Worm (Caenorhabditis elegans): Measurements from ENCODE around the gene pod-1.

Gene pod-1

DNA sequence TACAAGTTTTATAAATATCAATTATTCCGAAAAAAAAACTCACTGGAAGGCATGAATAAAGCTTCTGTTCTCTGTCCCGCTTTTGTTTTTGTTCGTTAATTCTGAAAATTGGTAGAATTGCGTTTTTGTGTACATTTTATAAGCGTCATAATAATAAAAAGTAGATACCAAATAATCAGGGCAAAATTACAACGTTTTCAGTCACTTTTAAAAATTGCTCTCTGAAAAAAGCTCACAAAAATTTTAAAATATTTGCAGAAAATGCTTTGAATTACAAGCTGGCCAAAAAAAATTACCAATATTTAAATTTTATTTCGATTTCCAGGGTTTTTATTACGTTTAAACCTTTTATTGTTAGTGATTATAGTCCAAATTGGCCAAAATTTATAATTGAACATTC lies 31.3 kb upstream of the pod-1 start, which contains the start of gene scav-2:
Gene scav-2, minus strand, starts transcription at position 101 of the 400 bp plus-strand sequence.
- TF ChIP-seq flt-1 (GFP tag; IDR thresholded peaks at IDR 0.05) (no peak), hmbx-1 (tag; optimal IDR thresholded peaks at IDR 0.05) (no peak), B0310.2 (tag; optimal IDR thresholded peaks at IDR 0.05) (no peak), hnd-1 (tag; optimal IDR thresholded peaks at IDR 0.05) (no peak), sea-1 (GFP tag; conservative IDR thresholded peaks at IDR 0.05) (no peak), ceh-36 (tag; optimal IDR thresholded peaks at IDR 0.05) (no peak), hmg-4 (GFP tag; optimal IDR thresholded peaks at IDR 0.05) (no peak), ets-7 (tag; optimal IDR thresholded peaks at IDR 0.05) (no peak), pes-1 (GFP tag; IDR thresholded peaks at IDR 0.05) (no peak), ama-1 (optimal IDR thresholded peaks at IDR 0.05) (no peak), tbx-37 (GFP tag; conservative IDR thresholded peaks at IDR 0.05) (no peak), aly-1 (tag; optimal IDR thresholded peaks at IDR 0.05) (no peak)

DNA sequence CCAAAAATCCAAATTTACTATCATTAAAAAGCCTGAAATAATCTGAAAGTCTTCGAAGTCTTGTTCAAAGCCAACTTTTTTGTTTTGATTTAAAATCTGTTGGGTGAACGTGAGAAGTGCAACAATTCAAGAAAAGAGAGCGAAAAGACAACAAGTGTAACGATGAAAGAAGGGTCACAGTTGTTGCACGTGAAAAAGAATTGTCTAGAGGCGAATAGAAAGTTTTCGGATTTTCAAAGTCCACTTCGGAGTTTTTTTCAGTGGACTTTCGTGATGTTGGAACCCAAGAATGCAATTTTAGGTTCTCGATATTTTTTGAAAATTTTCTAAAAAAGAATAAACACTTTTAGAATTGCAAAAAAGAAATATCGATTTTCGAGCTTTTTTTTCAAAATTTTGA lies 26.0 kb upstream of the pod-1 start:
- no peak for TF ChIP-seq sea-1 (GFP tag; conservative IDR thresholded peaks at IDR 0.05)
- TF ChIP-seq ets-7 (tag; optimal IDR thresholded peaks at IDR 0.05): no peak
- TF ChIP-seq pes-1 (GFP tag; IDR thresholded peaks at IDR 0.05): no peak
- TF ChIP-seq ama-1 (optimal IDR thresholded peaks at IDR 0.05): no peak
- TF ChIP-seq hnd-1 (tag; optimal IDR thresholded peaks at IDR 0.05): no peak
- TF ChIP-seq tra-4 (tag; optimal IDR thresholded peaks at IDR 0.05): no peak
- TF ChIP-seq ceh-13 (GFP tag; optimal IDR thresholded peaks at IDR 0.05): no peak
- no peak for TF ChIP-seq hmbx-1 (tag; optimal IDR thresholded peaks at IDR 0.05)
- TF ChIP-seq F13C5.2 (tag; optimal IDR thresholded peaks at IDR 0.05): no peak
- no peak for TF ChIP-seq aly-1 (tag; optimal IDR thresholded peaks at IDR 0.05)
- no peak for TF ChIP-seq flt-1 (GFP tag; IDR thresholded peaks at IDR 0.05)
- no peak for TF ChIP-seq B0310.2 (tag; optimal IDR thresholded peaks at IDR 0.05)

DNA sequence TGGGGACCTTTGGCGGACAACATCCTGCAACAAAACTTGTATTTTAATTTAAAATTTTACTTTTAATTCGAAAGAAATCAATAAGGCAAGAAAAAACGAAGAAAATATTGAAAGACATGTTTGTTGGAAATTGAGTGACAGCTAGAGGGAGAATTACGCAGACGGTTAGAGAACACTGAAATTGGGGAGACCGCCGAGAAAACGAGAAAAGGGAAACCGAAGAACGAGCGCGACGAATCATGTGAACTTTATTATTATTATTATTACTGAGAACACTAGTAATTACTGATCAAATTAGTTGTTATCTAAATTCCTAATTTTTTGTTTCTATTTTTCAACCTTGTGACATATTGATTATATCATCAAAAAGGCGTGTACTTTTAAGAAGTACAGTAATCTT lies 25.1 kb upstream of the pod-1 start, which contains the start of gene mmad-1:
Gene mmad-1, minus strand, starts transcription at position 24 of the 400 bp plus-strand sequence.
- TF ChIP-seq F13C5.2 (tag; optimal IDR thresholded peaks at IDR 0.05) (no peak), sea-1 (GFP tag; conservative IDR thresholded peaks at IDR 0.05) (no peak), hnd-1 (tag; optimal IDR thresholded peaks at IDR 0.05) (no peak)

DNA sequence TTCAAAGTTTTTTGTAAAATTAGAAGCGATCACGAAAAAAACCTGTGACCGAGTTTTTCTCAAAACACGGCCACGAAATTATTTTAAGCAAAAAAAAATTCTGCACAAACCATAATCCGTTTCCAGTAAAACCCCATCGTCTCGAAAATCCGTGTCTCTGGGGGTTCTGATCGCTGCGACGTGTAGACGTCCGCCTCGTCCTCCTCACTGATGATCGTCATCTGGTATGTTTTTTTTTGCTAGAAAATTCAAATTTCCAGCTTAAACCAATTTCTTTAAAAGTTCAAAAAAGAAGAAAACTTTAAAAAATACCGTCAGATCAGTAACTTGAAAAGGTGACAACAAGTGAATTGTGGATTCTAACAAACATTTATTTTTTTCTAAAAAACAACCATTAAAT lies 22.6 kb upstream of the pod-1 start, which contains the start of gene Y76A2B.4:
Gene Y76A2B.4, minus strand, starts transcription at position 241 of the 400 bp plus-strand sequence.
- TF ChIP-seq ama-1 (optimal IDR thresholded peaks at IDR 0.05) (no peak), sea-1 (GFP tag; conservative IDR thresholded peaks at IDR 0.05) (no peak), scrt-1 (GFP tag; IDR thresholded peaks at IDR 0.05) (no peak), aly-1 (tag; optimal IDR thresholded peaks at IDR 0.05) (no peak), flt-1 (GFP tag; IDR thresholded peaks at IDR 0.05) (no peak), tra-4 (tag; optimal IDR thresholded peaks at IDR 0.05) (no peak), hmbx-1 (tag; optimal IDR thresholded peaks at IDR 0.05) (no peak), hnd-1 (tag; optimal IDR thresholded peaks at IDR 0.05) (no peak), B0310.2 (tag; optimal IDR thresholded peaks at IDR 0.05) (no peak), ceh-13 (GFP tag; optimal IDR thresholded peaks at IDR 0.05) (no peak), pes-1 (GFP tag; IDR thresholded peaks at IDR 0.05) (no peak), hmg-4 (GFP tag; optimal IDR thresholded peaks at IDR 0.05) (no peak), ets-7 (tag; optimal IDR thresholded peaks at IDR 0.05) (no peak)

DNA sequence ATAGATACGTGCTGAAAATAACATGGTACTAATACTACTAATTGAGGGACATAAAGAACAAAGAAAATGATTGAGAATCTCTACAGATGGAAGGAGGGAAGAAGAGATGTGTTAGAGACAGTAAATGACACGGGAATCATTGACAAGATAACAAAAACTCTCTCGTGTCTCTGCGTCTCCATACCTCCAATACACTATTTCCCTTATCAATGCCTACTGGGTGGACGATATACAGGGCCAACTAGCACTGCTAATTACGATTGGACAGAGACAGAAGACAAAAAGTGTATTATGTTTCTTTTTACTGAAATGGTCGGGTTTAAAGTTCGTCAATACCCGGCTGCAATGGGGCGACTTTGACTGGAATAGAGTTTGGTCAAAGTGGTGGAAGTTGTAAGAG lies 20.7 kb upstream of the pod-1 start:
- TF ChIP-seq ceh-13 (GFP tag; optimal IDR thresholded peaks at IDR 0.05): no peak
- TF ChIP-seq sea-1 (GFP tag; conservative IDR thresholded peaks at IDR 0.05): no peak
- TF ChIP-seq tbx-37 (GFP tag; conservative IDR thresholded peaks at IDR 0.05): no peak
- TF ChIP-seq hmbx-1 (tag; optimal IDR thresholded peaks at IDR 0.05): no peak
- TF ChIP-seq flt-1 (GFP tag; IDR thresholded peaks at IDR 0.05): no peak
- no peak for TF ChIP-seq F13C5.2 (tag; optimal IDR thresholded peaks at IDR 0.05)
- TF ChIP-seq tra-4 (tag; optimal IDR thresholded peaks at IDR 0.05): no peak
- TF ChIP-seq ceh-36 (tag; optimal IDR thresholded peaks at IDR 0.05): no peak
- no peak for TF ChIP-seq hnd-1 (tag; optimal IDR thresholded peaks at IDR 0.05)
- TF ChIP-seq ama-1 (optimal IDR thresholded peaks at IDR 0.05): no peak
- TF ChIP-seq tbx-11 (GFP tag; IDR thresholded peaks at IDR 0.05): no peak

DNA sequence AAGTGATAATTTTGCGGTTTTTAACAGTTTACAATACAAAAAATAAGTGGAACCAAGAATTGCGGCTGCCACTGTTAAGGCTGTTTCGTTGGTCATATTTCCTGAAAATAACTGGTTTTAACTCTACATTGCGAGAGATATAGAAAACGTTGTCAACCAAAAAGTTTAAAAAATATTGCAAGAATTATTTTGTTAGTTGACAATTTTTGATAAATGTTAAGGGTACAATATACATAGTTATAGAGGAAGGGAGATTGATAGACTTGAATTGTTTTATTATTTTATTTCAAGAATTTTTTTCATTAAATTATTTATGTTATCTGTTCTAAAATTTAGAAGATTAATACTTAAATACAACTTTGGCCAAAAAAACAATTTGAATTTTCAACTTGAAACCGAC lies 19.5 kb upstream of the pod-1 start, which contains the start of gene acs-5:
Gene acs-5, minus strand, starts transcription at position 101 of the 400 bp plus-strand sequence.
- no peak for TF ChIP-seq hmbx-1 (tag; optimal IDR thresholded peaks at IDR 0.05)
- no peak for TF ChIP-seq hnd-1 (tag; optimal IDR thresholded peaks at IDR 0.05)
- TF ChIP-seq ama-1 (optimal IDR thresholded peaks at IDR 0.05): no peak
- TF ChIP-seq ceh-36 (tag; optimal IDR thresholded peaks at IDR 0.05): no peak
- TF ChIP-seq scrt-1 (GFP tag; IDR thresholded peaks at IDR 0.05): no peak
- TF ChIP-seq B0310.2 (tag; optimal IDR thresholded peaks at IDR 0.05): no peak
- no peak for TF ChIP-seq aly-1 (tag; optimal IDR thresholded peaks at IDR 0.05)
- no peak for TF ChIP-seq tbx-37 (GFP tag; conservative IDR thresholded peaks at IDR 0.05)
- no peak for TF ChIP-seq sea-1 (GFP tag; conservative IDR thresholded peaks at IDR 0.05)
- no peak for TF ChIP-seq pes-1 (GFP tag; IDR thresholded peaks at IDR 0.05)
- TF ChIP-seq flt-1 (GFP tag; IDR thresholded peaks at IDR 0.05): no peak

DNA sequence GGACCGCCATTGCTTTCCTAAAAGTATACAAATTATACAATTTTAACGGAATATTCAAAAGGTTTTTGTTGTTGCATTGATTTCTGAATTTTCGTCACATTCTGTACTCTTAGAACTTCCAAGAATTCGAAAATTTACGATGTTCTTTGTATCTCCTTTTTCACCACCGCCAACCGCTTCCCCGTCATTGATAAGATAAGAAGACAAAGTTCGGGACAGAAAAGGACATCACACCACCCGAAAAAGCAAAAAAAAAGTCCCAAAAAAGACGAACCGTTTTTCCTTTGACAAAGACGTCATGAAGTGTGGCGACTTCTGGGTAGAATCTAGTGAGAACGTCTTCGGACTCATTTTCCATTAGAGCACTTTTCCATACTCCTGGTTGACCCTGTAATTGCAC lies 18.5 kb upstream of the pod-1 start:
- TF ChIP-seq tbx-37 (GFP tag; conservative IDR thresholded peaks at IDR 0.05): no peak
- TF ChIP-seq ceh-13 (GFP tag; optimal IDR thresholded peaks at IDR 0.05): no peak
- no peak for TF ChIP-seq B0310.2 (tag; optimal IDR thresholded peaks at IDR 0.05)
- no peak for TF ChIP-seq hmg-4 (GFP tag; optimal IDR thresholded peaks at IDR 0.05)
- TF ChIP-seq tbx-11 (GFP tag; IDR thresholded peaks at IDR 0.05): no peak
- TF ChIP-seq hnd-1 (tag; optimal IDR thresholded peaks at IDR 0.05): no peak
- TF ChIP-seq flt-1 (GFP tag; IDR thresholded peaks at IDR 0.05): no peak
- no peak for TF ChIP-seq pes-1 (GFP tag; IDR thresholded peaks at IDR 0.05)
- TF ChIP-seq ceh-36 (tag; optimal IDR thresholded peaks at IDR 0.05): no peak
- no peak for TF ChIP-seq sea-1 (GFP tag; conservative IDR thresholded peaks at IDR 0.05)
- no peak for TF ChIP-seq F13C5.2 (tag; optimal IDR thresholded peaks at IDR 0.05)
- TF ChIP-seq tra-4 (tag; optimal IDR thresholded peaks at IDR 0.05): no peak
- no peak for TF ChIP-seq aly-1 (tag; optimal IDR thresholded peaks at IDR 0.05)
- TF ChIP-seq ama-1 (optimal IDR thresholded peaks at IDR 0.05): no peak

DNA sequence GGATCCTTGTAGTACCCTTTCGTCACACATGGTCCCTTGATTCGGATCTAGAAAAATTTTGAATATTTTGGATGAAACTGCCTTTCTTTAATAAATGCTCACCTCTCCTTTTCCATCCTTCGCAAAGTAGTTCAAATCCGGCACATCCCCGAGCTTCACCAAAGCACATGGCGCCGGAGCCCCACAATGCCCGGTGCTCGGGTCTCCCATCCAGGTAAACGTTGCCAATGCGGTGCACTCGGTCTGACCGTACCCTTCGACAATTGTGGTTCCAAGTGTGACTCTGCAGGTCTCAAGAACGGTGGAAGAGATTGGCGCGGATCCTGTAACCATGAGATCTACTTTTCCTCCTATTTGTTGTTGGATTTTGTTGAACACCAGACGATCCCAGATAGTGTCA lies 16.9 kb upstream of the pod-1 start:
- TF ChIP-seq tbx-11 (GFP tag; IDR thresholded peaks at IDR 0.05) (no peak), ceh-13 (GFP tag; optimal IDR thresholded peaks at IDR 0.05) (no peak), tra-4 (tag; optimal IDR thresholded peaks at IDR 0.05) (no peak), sea-1 (GFP tag; conservative IDR thresholded peaks at IDR 0.05) (no peak), F13C5.2 (tag; optimal IDR thresholded peaks at IDR 0.05) (no peak), tbx-37 (GFP tag; conservative IDR thresholded peaks at IDR 0.05) (no peak), hnd-1 (tag; optimal IDR thresholded peaks at IDR 0.05) (no peak), hmg-4 (GFP tag; optimal IDR thresholded peaks at IDR 0.05) (no peak), ceh-36 (tag; optimal IDR thresholded peaks at IDR 0.05) (no peak), hmbx-1 (tag; optimal IDR thresholded peaks at IDR 0.05) (no peak), ets-7 (tag; optimal IDR thresholded peaks at IDR 0.05) (no peak), pes-1 (GFP tag; IDR thresholded peaks at IDR 0.05) (no peak)

All from whole organism, early embryonic.